Worm (Caenorhabditis elegans): ENCODE measurements around the gene F09E10.7.

F09E10.7 gene

ce11 chrX:1516574-1516973 is 14.9 kb upstream of the F09E10.7 start:
- TF ChIP-seq eyg-1 (tag; optimal IDR thresholded peaks at IDR 0.05) (no peak), C38D4.7 (GFP tag; optimal IDR thresholded peaks at IDR 0.05) (no peak)

ce11 chrX:1513153-1513552 is 11.5 kb upstream of the F09E10.7 start:
- no peak for TF ChIP-seq tbx-2 (tag; optimal IDR thresholded peaks at IDR 0.05)
- TF ChIP-seq pag-3 (tag; optimal IDR thresholded peaks at IDR 0.05; ENCODE audit: borderline replicate concordance) = no peak
- no peak for TF ChIP-seq pat-9 (tag; optimal IDR thresholded peaks at IDR 0.05)
- no peak for TF ChIP-seq pqm-1 (tag; optimal IDR thresholded peaks at IDR 0.05)
- TF ChIP-seq ceh-6 (GFP tag; optimal IDR thresholded peaks at IDR 0.05) = no peak
- no peak for TF ChIP-seq dve-1 (tag; optimal IDR thresholded peaks at IDR 0.05)
- no peak for TF ChIP-seq unc-86 (tag; optimal IDR thresholded peaks at IDR 0.05)
- no peak for TF ChIP-seq rnt-1 (tag; optimal IDR thresholded peaks at IDR 0.05)
- TF ChIP-seq K02D7.2 (tag; optimal IDR thresholded peaks at IDR 0.05) = no peak
- no peak for TF ChIP-seq ama-1 (optimal IDR thresholded peaks at IDR 0.05)
- no peak for TF ChIP-seq ceh-30 (tag; optimal IDR thresholded peaks at IDR 0.05)
- no peak for TF ChIP-seq ztf-16 (tag; optimal IDR thresholded peaks at IDR 0.05)
- no peak for TF ChIP-seq ahr-1 (tag; optimal IDR thresholded peaks at IDR 0.05)
- TF ChIP-seq pha-2 (tag; optimal IDR thresholded peaks at IDR 0.05) = no peak
- no peak for TF ChIP-seq ceh-48 (tag; optimal IDR thresholded peaks at IDR 0.05)
- no peak for TF ChIP-seq hlh-8 (tag; optimal IDR thresholded peaks at IDR 0.05)
- TF ChIP-seq ceh-9 (tag; optimal IDR thresholded peaks at IDR 0.05) = no peak
- TF ChIP-seq nfya-1 (tag; optimal IDR thresholded peaks at IDR 0.05) = no peak

ce11 chrX:1512307-1512706 is 10.7 kb upstream of the F09E10.7 start:
- no peak for TF ChIP-seq unc-3 (GFP tag; conservative IDR thresholded peaks at IDR 0.05)
- TF ChIP-seq unc-3 (tag; optimal IDR thresholded peaks at IDR 0.05) = no peak
- TF ChIP-seq sdc-2 (tag; optimal IDR thresholded peaks at IDR 0.05) = peak; percentile 7
- no peak for TF ChIP-seq hlh-30 (tag; optimal IDR thresholded peaks at IDR 0.05; ENCODE audit: insufficient read depth)

ce11 chrX:1504529-1505080 is 3.0 kb upstream of the F09E10.7 start:
- peak; percentile 15 for TF ChIP-seq sdc-2 (tag; optimal IDR thresholded peaks at IDR 0.05)
- peak; percentile 75 for TF ChIP-seq pqm-1 (tag; optimal IDR thresholded peaks at IDR 0.05)
- TF ChIP-seq ceh-18 (tag; optimal IDR thresholded peaks at IDR 0.05) = peak; percentile 9
- TF ChIP-seq hlh-8 (tag; optimal IDR thresholded peaks at IDR 0.05) = no peak
- no peak for TF ChIP-seq unc-42 (tag; optimal IDR thresholded peaks at IDR 0.05)
- no peak for TF ChIP-seq mec-3 (tag; optimal IDR thresholded peaks at IDR 0.05; ENCODE audit: borderline replicate concordance)
- no peak for TF ChIP-seq C08G9.2 (tag; optimal IDR thresholded peaks at IDR 0.05)
- peak; percentile 92 for TF ChIP-seq hlh-30 (tag; optimal IDR thresholded peaks at IDR 0.05; ENCODE audit: insufficient read depth)
- peak; percentile 2 for TF ChIP-seq hlh-6 (tag; optimal IDR thresholded peaks at IDR 0.05)
- peak; percentile 10 for TF ChIP-seq elt-2 (tag; optimal IDR thresholded peaks at IDR 0.05)
- TF ChIP-seq nhr-11 (tag; optimal IDR thresholded peaks at IDR 0.05) = no peak
- no peak for TF ChIP-seq ceh-45 (GFP tag; IDR thresholded peaks at IDR 0.05)
- no peak for TF ChIP-seq dve-1 (tag; optimal IDR thresholded peaks at IDR 0.05)

- TF ChIP-seq pros-1 (tag; optimal IDR thresholded peaks at IDR 0.05) = no peak
- TF ChIP-seq elt-4 (tag; optimal IDR thresholded peaks at IDR 0.05) = no peak
- TF ChIP-seq unc-86 (tag; optimal IDR thresholded peaks at IDR 0.05) = no peak
- TF ChIP-seq K02D7.2 (tag; optimal IDR thresholded peaks at IDR 0.05) = no peak
- TF ChIP-seq ceh-18 (tag; optimal IDR thresholded peaks at IDR 0.05) = no peak
- no peak for TF ChIP-seq ceh-31 (tag; optimal IDR thresholded peaks at IDR 0.05)
These were observed 2.2 kb upstream of the F09E10.7 start for ce11 chrX:1503698-1504501.
